Fruit fly (Drosophila melanogaster) whole organism, embryonic: Measurements from ENCODE around the gene CG13008.

Experiments
- Awh ChIP-seq: fragments of 200-800 bp; sonication (Bioruptor generic); IDR thresholded peaks from 2 replicates; pipeline ENCODE4, ENCODE4 v1.3.6; 2022; ENCODE audit warnings: missing biosample characterization, missing genetic modification characterization
- B-H1 ChIP-seq: fragments of 200-800 bp; sonication (Bioruptor generic); IDR thresholded peaks from 3 replicates; pipeline ENCODE4 v1.3.6; 2022; ENCODE audit warnings: missing biosample characterization, missing genetic modification characterization
- Blimp-1 ChIP-seq: fragments of 200-800 bp; sonication (Bioruptor generic); optimal IDR thresholded peaks from 3 replicates; lab custom pipeline; 2018; ENCODE audit warnings: missing biosample characterization, missing genetic modification characterization, mild to moderate bottlenecking, moderate library complexity, missing genetic modification reagents
- CG10959 ChIP-seq: fragments of 200-800 bp; sonication (Bioruptor generic); IDR thresholded peaks from 2 replicates; pipeline ENCODE4 v1.3.6; 2022; ENCODE audit warnings: missing biosample characterization, missing genetic modification characterization
- CG12104 ChIP-seq: fragments of 200-800 bp; sonication (Bioruptor generic); optimal IDR thresholded peaks from 3 replicates; lab custom pipeline; 2016; ENCODE audit warnings: missing biosample characterization, missing genetic modification characterization
- CG12942 ChIP-seq: fragments of 200-800 bp; sonication (Bioruptor generic); optimal IDR thresholded peaks from 3 replicates; lab custom pipeline; 2016; ENCODE audit warnings: missing biosample characterization, missing genetic modification characterization
- CG13894 ChIP-seq: fragments of 200-800 bp; sonication (Bioruptor generic); optimal IDR thresholded peaks from 3 replicates; lab custom pipeline; 2018; ENCODE audit warnings: missing biosample characterization, mild to moderate bottlenecking, missing genetic modification characterization, moderate library complexity
- CG14710 ChIP-seq: fragments of 200-800 bp; sonication (Bioruptor generic); optimal IDR thresholded peaks from 3 replicates; lab custom pipeline; 2019; ENCODE audit warnings: missing biosample characterization, mild to moderate bottlenecking, missing genetic modification characterization, moderate library complexity
- CG15601 ChIP-seq: fragments of 200-800 bp; sonication (Bioruptor generic); optimal IDR thresholded peaks from 3 replicates; lab custom pipeline; 2019; ENCODE audit warnings: missing biosample characterization, mild to moderate bottlenecking, missing genetic modification characterization, moderate library complexity
- CG15696 ChIP-seq: fragments of 200-800 bp; sonication (Bioruptor generic); optimal IDR thresholded peaks from 2 replicates; lab custom pipeline; 2019; ENCODE audit warnings: missing biosample characterization, mild to moderate bottlenecking, missing genetic modification characterization, moderate library complexity
- CG1602 ChIP-seq: fragments of 200-800 bp; sonication (Bioruptor generic); optimal IDR thresholded peaks from 3 replicates; lab custom pipeline; 2016; ENCODE audit warnings: missing biosample characterization, missing genetic modification characterization
- CG17328 ChIP-seq: fragments of 200-800 bp; sonication (Bioruptor generic); IDR thresholded peaks from 2 replicates; pipeline ENCODE4 v1.3.6; 2022; ENCODE audit warnings: missing biosample characterization, missing genetic modification characterization
- CG17361 ChIP-seq: fragments of 200-800 bp; sonication (Bioruptor generic); IDR thresholded peaks from 3 replicates; pipeline ENCODE4 v1.3.6; 2022; ENCODE audit warnings: missing biosample characterization, missing genetic modification characterization
- CG17829 ChIP-seq: fragments of 200-800 bp; optimal IDR thresholded peaks from 2 replicates; lab custom pipeline; 2019; ENCODE audit warnings: missing biosample characterization, mild to moderate bottlenecking, missing genetic modification characterization, moderate library complexity
- CG18599 ChIP-seq: fragments of 200-800 bp; sonication (Bioruptor generic); optimal IDR thresholded peaks from 3 replicates; lab custom pipeline; 2017; ENCODE audit warnings: missing biosample characterization, missing genetic modification characterization, mild to moderate bottlenecking, moderate library complexity, missing genetic modification reagents
- CG30431 ChIP-seq: fragments of 200-800 bp; sonication (Bioruptor generic); optimal IDR thresholded peaks from 2 replicates; lab custom pipeline; 2017; ENCODE audit warnings: missing biosample characterization, missing genetic modification characterization
- CG3281 ChIP-seq: fragments of 200-800 bp; sonication (Bioruptor generic); optimal IDR thresholded peaks from 3 replicates; lab custom pipeline; 2017; ENCODE audit warnings: missing biosample characterization, mild to moderate bottlenecking, missing genetic modification characterization
- CG33557 ChIP-seq: fragments of 200-800 bp; sonication (Bioruptor generic); optimal IDR thresholded peaks from 2 replicates; lab custom pipeline; 2019; ENCODE audit warnings: missing biosample characterization, mild to moderate bottlenecking, missing genetic modification characterization, moderate library complexity
- CG3838 ChIP-seq: fragments of 200-800 bp; sonication (Bioruptor generic); optimal IDR thresholded peaks from 3 replicates; lab custom pipeline; 2016; ENCODE audit warnings: missing biosample characterization, missing genetic modification characterization
- CG9727 ChIP-seq: fragments of 200-800 bp; sonication (Bioruptor generic); optimal IDR thresholded peaks from 3 replicates; lab custom pipeline; 2017; ENCODE audit warnings: missing biosample characterization, mild to moderate bottlenecking, missing genetic modification characterization
- CG9932 ChIP-seq: fragments of 200-800 bp; sonication (Bioruptor generic); IDR thresholded peaks from 2 replicates; pipeline ENCODE4 v1.3.6; 2022; ENCODE audit warnings: missing biosample characterization, missing genetic modification characterization
- Camta ChIP-seq: fragments of 200-800 bp; sonication (Bioruptor generic); optimal IDR thresholded peaks from 2 replicates; lab custom pipeline; 2016; ENCODE audit warnings: missing biosample characterization, missing genetic modification characterization
- D19B ChIP-seq: fragments of 200-800 bp; sonication (Bioruptor generic); optimal IDR thresholded peaks from 2 replicates; lab custom pipeline; 2017; ENCODE audit warnings: missing biosample characterization, mild to moderate bottlenecking, missing genetic modification characterization
- Dek ChIP-seq: fragments of 200-800 bp; sonication (Bioruptor generic); optimal IDR thresholded peaks from 3 replicates; lab custom pipeline; 2019; ENCODE audit warnings: missing biosample characterization, mild to moderate bottlenecking, missing genetic modification characterization, moderate library complexity
- Doc3 ChIP-seq: fragments of 200-800 bp; sonication (Bioruptor generic); IDR thresholded peaks from 3 replicates; pipeline ENCODE4 v1.3.6; 2022; ENCODE audit warnings: missing biosample characterization, missing genetic modification characterization; ENCODE audit not compliant: partially characterized antibody
- E2f1 ChIP-seq: fragments of 200-800 bp; sonication (Bioruptor generic); IDR thresholded peaks from 2 replicates; pipeline ENCODE4 v1.3.6; 2022; ENCODE audit warnings: missing biosample characterization, missing genetic modification characterization
- ERR ChIP-seq: fragments of 200-800 bp; sonication (Bioruptor generic); optimal IDR thresholded peaks from 2 replicates; lab custom pipeline; 2016; ENCODE audit warnings: missing biosample characterization, missing genetic modification characterization
- Elba2 ChIP-seq: fragments of 200-800 bp; sonication (Bioruptor generic); optimal IDR thresholded peaks from 3 replicates; lab custom pipeline; 2016; ENCODE audit warnings: missing biosample characterization, missing genetic modification characterization
- Fer2 ChIP-seq: fragments of 200-800 bp; sonication (Bioruptor generic); optimal IDR thresholded peaks from 2 replicates; lab custom pipeline; 2018; ENCODE audit warnings: missing biosample characterization, mild to moderate bottlenecking, missing genetic modification characterization, moderate library complexity
- HLH3B ChIP-seq: fragments of 200-800 bp; sonication (Bioruptor generic); IDR thresholded peaks from 2 replicates; pipeline ENCODE4 v1.3.6; 2022; ENCODE audit warnings: missing biosample characterization, missing genetic modification characterization
- Hand ChIP-seq: fragments of 200-800 bp; sonication (Bioruptor generic); optimal IDR thresholded peaks from 2 replicates; lab custom pipeline; 2017; ENCODE audit warnings: mild to moderate bottlenecking, missing biosample characterization, missing genetic modification reagents, missing genetic modification characterization
- Lpt ChIP-seq: fragments of >200 bp; optimal IDR thresholded peaks from 2 replicates; lab custom pipeline; 2018; ENCODE audit warnings: missing biosample characterization, missing genetic modification characterization
- Mad ChIP-seq: fragments of 200-800 bp; sonication (Bioruptor generic); optimal IDR thresholded peaks from 2 replicates; lab custom pipeline; 2016; ENCODE audit warnings: missing biosample characterization, missing genetic modification characterization
- Max ChIP-seq: fragments of 200-800 bp; sonication (Bioruptor generic); optimal IDR thresholded peaks from 2 replicates; lab custom pipeline; 2016; ENCODE audit warnings: missing biosample characterization, mild to moderate bottlenecking, missing genetic modification characterization
- Oaz ChIP-seq: fragments of 200-800 bp; sonication (Bioruptor generic); IDR thresholded peaks from 2 replicates; pipeline ENCODE4 v1.3.6; 2022; ENCODE audit warnings: missing biosample characterization, missing genetic modification characterization
- amos ChIP-seq: fragments of 200-800 bp; sonication (Bioruptor generic); IDR thresholded peaks from 2 replicates; pipeline ENCODE4 v1.3.6; 2022; ENCODE audit warnings: missing biosample characterization, missing genetic modification characterization; ENCODE audit not compliant: partially characterized antibody
- eve ChIP-seq, 2 experiments: fragments of >200 bp; optimal IDR thresholded peaks; 2 replicates each; lab custom pipeline; 2017; ENCODE audit warnings: missing biosample characterization in 2 of 2, missing genetic modification characterization in 2 of 2
- gem ChIP-seq: fragments of 200-800 bp; sonication (Bioruptor generic); optimal IDR thresholded peaks from 2 replicates; lab custom pipeline; 2019; ENCODE audit warnings: missing biosample characterization, mild to moderate bottlenecking, missing genetic modification characterization, moderate library complexity
- gsb-n ChIP-seq: fragments of 200-800 bp; sonication (Bioruptor generic); optimal IDR thresholded peaks from 3 replicates; lab custom pipeline; 2018; ENCODE audit warnings: missing biosample characterization, mild to moderate bottlenecking, missing genetic modification characterization
- her ChIP-seq: fragments of 200-800 bp; sonication (Bioruptor generic); optimal IDR thresholded peaks from 2 replicates; lab custom pipeline; 2016; ENCODE audit warnings: missing biosample characterization, missing genetic modification characterization
- nau ChIP-seq: fragments of 200-800 bp; sonication (Bioruptor generic); optimal IDR thresholded peaks from 3 replicates; lab custom pipeline; 2017; ENCODE audit warnings: missing biosample characterization, mild to moderate bottlenecking, missing genetic modification characterization, missing genetic modification reagents
- nom ChIP-seq: fragments of 200-800 bp; sonication (Bioruptor generic); optimal IDR thresholded peaks from 2 replicates; lab custom pipeline; 2017; ENCODE audit warnings: missing biosample characterization, missing genetic modification characterization, mild to moderate bottlenecking, moderate library complexity, missing genetic modification reagents
- odd ChIP-seq: fragments of 200-800 bp; sonication (Bioruptor generic); optimal IDR thresholded peaks from 2 replicates; lab custom pipeline; 2017; ENCODE audit warnings: missing biosample characterization, mild to moderate bottlenecking, missing genetic modification characterization
- phol ChIP-seq: fragments of 200-800 bp; sonication (Bioruptor generic); optimal IDR thresholded peaks from 3 replicates; lab custom pipeline; 2018; ENCODE audit warnings: missing biosample characterization, mild to moderate bottlenecking, missing genetic modification characterization, moderate library complexity
- sim ChIP-seq: fragments of 200-800 bp; sonication (Bioruptor generic); IDR thresholded peaks from 2 replicates; pipeline ENCODE4 v1.3.6; 2022; ENCODE audit warnings: missing biosample characterization, missing genetic modification characterization
- tio ChIP-seq: fragments of 200-800 bp; sonication (Bioruptor generic); optimal IDR thresholded peaks from 2 replicates; lab custom pipeline; 2017; ENCODE audit warnings: missing biosample characterization, missing genetic modification characterization, inconsistent platforms
- trh ChIP-seq: fragments of 200-800 bp; sonication (Bioruptor generic); optimal IDR thresholded peaks from 2 replicates; lab custom pipeline; 2016; ENCODE audit warnings: missing biosample characterization, missing genetic modification characterization
- twi ChIP-seq: fragments of 200-800 bp; optimal IDR thresholded peaks from 2 replicates; lab custom pipeline; 2019; ENCODE audit warnings: missing biosample characterization, mild to moderate bottlenecking, missing genetic modification characterization, moderate library complexity

CG13008 gene

DNA sequence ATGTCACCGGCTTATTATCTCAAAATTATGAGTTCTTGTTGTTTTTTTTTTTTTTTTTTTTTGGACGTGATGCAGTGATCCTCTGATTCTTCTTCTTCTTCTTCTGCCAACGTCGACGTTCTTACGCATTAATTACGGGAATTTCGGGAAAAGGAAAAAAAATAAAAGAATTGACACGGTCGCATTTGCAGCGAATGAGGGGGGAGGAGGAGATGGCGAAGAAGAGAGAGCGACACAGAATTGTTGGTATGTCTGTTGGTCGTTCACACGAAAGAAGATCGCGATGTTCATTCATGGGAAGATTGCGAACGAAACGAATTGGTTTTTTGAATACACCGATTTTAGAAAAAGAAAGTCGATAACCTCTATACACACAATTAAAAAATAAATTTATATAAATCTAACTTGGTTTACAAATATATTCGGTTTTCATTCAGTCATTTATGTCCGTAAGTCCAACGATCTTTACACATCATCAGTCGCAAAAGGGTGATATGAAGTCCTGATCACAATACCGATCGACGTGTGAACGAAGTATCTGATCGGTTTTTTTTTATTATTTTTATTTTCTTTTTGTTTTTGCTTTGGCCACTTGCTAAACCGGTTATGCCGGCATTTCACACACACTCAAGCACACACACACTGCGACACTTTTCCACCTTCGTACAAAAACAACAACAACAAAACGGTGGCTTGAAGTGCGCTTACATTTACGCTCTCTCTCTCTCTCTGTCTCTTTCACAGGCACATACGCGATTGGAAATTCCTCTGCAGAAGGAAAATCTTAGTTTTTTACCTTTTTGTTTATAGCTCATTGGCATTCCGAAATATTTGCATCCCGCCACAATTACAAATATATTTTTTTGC lies 39.8 kb downstream of the CG13008 start (continued):
- peak; percentile 28 for TF ChIP-seq Mad (GFP tag; lab: Kevin White, UChicago)
- TF ChIP-seq Elba2 (GFP tag; lab: Kevin White, UChicago) = no peak
- peak; percentile 49 for TF ChIP-seq tio (GFP tag; lab: Kevin White, UChicago)
- peak; percentile 21 for TF ChIP-seq CG12942 (GFP tag; lab: Kevin White, UChicago)
- peak in 1 of 2 experiments; percentile 89 for TF ChIP-seq eve (GFP tag; optimal IDR thresholded peaks at IDR 0.05; lab: Kevin White, UChicago)
- TF ChIP-seq gsb-n (tag; lab: Kevin White, UChicago) = peak; percentile 73
- no peak for TF ChIP-seq ERR (GFP tag; lab: Kevin White, UChicago)
- TF ChIP-seq CG12104 (GFP tag; lab: Kevin White, UChicago) = peak; percentile 65
- peak; percentile 37 for TF ChIP-seq CG9932 (GFP tag; lab: Robert Waterston, UW)
- peak; percentile 53 for TF ChIP-seq CG17328 (GFP tag; lab: Robert Waterston, UW)
- peak; percentile 89 for TF ChIP-seq gem (tag; lab: Kevin White, UChicago)
- peak; percentile 54 for TF ChIP-seq CG30431
- TF ChIP-seq Dek = peak; percentile 67
- peak; percentile 69 for TF ChIP-seq CG3281 (GFP tag; lab: Kevin White, UChicago)
- no peak for TF ChIP-seq her
- TF ChIP-seq Oaz (GFP tag; lab: Robert Waterston, UW) = peak; percentile 59
- peak; percentile 79 for TF ChIP-seq CG17361 (GFP tag; lab: Robert Waterston, UW)
- TF ChIP-seq Hand (GFP tag; lab: Kevin White, UChicago) = no peak
- TF ChIP-seq odd (GFP tag; lab: Kevin White, UChicago) = peak; percentile 82
- peak; percentile 41 for TF ChIP-seq Fer2 (tag; lab: Kevin White, UChicago)
- TF ChIP-seq twi (tag; lab: Kevin White, UChicago) = peak; percentile 51
- no peak for TF ChIP-seq CG10959 (GFP tag; lab: Robert Waterston, UW)
- peak; percentile 77 for TF ChIP-seq CG14710 (tag; lab: Kevin White, UChicago)
- TF ChIP-seq B-H1 = peak; percentile 11; the same call in 1 of the 3 replicates
- TF ChIP-seq D19B (GFP tag; lab: Kevin White, UChicago) = peak; percentile 15
- TF ChIP-seq nau (GFP tag; lab: Kevin White, UChicago) = peak; percentile 52
- TF ChIP-seq Blimp-1 (GFP tag; lab: Kevin White, UChicago) = peak; percentile 77
- peak; percentile 32 for TF ChIP-seq CG13894 (tag; lab: Kevin White, UChicago)
- TF ChIP-seq Max = peak; percentile 52
- peak; percentile 97 for TF ChIP-seq nom (GFP tag; lab: Kevin White, UChicago)
- no peak for TF ChIP-seq Doc3
- peak; percentile 83 for TF ChIP-seq CG15696
- peak; percentile 81 for TF ChIP-seq CG9727 (GFP tag; lab: Kevin White, UChicago)
- no peak for TF ChIP-seq amos
- peak; percentile 87 for TF ChIP-seq CG17829 (tag; lab: Kevin White, UChicago)
- peak; percentile 82 for TF ChIP-seq CG33557 (GFP tag; lab: Kevin White, UChicago)
- peak; percentile 55 for TF ChIP-seq E2f1 (GFP tag; lab: Robert Waterston, UW)
- peak; percentile 29 for TF ChIP-seq CG1602 (GFP tag; lab: Kevin White, UChicago)
- TF ChIP-seq sim (GFP tag; lab: Robert Waterston, UW) = no peak
- TF ChIP-seq Lpt (GFP tag; lab: Kevin White, UChicago) = no peak
- TF ChIP-seq CG18599 (GFP tag; lab: Kevin White, UChicago) = peak; percentile 77
- TF ChIP-seq Awh = 0 out of 2 replicates have a peak, but pooled peaks have one; percentile 16
- no peak for TF ChIP-seq trh
- no peak for TF ChIP-seq HLH3B (GFP tag; lab: Robert Waterston, UW)
- TF ChIP-seq CG15601 (tag; lab: Kevin White, UChicago) = peak; percentile 80
- peak; percentile 80 for TF ChIP-seq phol (tag; lab: Kevin White, UChicago)
- peak; percentile 22 for TF ChIP-seq Camta (GFP tag; lab: Kevin White, UChicago)
- peak; percentile 15 for TF ChIP-seq CG3838 (GFP tag; lab: Kevin White, UChicago)
